Worm (Caenorhabditis elegans): ENCODE results near the gene tomm-70.

tomm-70 gene

DNA sequence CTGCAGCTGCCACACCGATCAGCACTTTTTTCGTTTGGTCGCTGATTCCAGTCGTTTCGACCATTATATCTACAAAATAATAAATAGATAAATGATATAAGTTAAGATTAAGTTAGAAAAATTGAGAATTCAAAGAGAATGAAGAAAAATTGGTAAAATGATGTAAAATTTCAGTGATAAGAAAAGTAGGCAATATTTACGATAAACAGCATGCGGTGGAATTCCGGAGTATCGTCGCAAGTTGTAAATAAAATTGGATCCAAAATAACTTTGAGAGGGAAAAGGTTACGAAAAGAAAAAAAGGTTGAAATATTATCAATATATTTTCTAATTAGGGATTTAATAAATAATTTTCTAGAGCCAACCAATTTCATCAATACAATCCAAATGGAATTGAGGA lies at the start of gene tomm-70:
tomm-70 (minus strand) TSS at position 69 of the 400 bp plus-strand sequence.
- TF ChIP-seq med-1 (GFP tag; optimal IDR thresholded peaks at IDR 0.05; ENCODE audit: insufficient read depth) (no peak), klf-2 (GFP tag; conservative IDR thresholded peaks at IDR 0.05) (no peak), cog-1 (tag; optimal IDR thresholded peaks at IDR 0.05) (no peak), ztf-23 (GFP tag; IDR thresholded peaks at IDR 0.05) (no peak), T22C8.4 (GFP tag; IDR thresholded peaks at IDR 0.05) (no peak), ztf-29 (GFP tag; IDR thresholded peaks at IDR 0.05) (no peak), ref-1 (GFP tag; conservative IDR thresholded peaks at IDR 0.05) (no peak), flt-1 (GFP tag; IDR thresholded peaks at IDR 0.05) (no peak), tab-1 (GFP tag; IDR thresholded peaks at IDR 0.05) (no peak)

DNA sequence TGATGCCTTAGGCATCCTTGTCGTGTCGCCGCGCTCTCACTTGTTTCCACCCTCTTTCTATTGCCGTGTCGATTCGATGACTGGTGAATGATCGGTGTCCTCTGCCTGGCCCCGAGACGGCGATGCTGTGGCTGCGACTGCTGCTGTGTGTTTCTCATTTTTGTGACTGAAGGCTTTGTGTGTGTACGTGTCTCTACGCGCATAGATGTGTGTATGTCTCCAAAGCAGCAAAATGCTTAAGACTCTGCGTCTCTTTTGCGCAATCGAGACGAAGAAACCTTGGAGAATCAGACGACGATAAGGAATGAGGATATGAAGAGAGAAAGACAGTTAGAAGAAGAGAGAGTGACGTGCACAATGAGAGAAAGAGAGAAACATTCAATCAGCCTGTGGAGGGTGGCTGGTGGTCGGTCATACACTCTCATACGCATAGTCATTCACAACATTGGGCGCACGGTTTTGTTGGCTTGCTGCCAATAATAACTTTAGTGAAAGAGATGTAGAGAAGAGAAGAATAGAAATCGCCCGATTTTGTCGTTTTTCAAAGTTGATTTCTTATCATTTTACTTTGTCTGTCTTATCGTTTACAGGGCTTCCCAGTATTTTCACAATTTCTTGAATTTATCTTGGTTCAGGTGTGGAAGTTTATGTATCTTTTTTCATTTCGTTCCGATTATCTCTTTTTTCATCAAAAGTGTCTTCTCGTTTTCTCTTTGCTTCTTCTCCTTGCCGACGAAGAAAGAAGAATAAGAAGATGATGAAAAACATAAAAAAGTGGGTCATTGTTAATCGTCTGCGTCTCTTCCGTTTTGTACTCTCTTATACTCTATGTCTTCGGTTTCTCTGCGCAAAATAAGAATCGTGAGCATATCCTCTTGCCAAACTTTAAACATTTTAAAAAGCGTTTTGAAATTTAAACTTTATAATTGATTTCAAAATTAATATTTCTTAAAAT lies 47.6 kb upstream of the tomm-70 start:
- TF ChIP-seq flt-1 (GFP tag; IDR thresholded peaks at IDR 0.05) (peak; percentile 78), klf-2 (GFP tag; conservative IDR thresholded peaks at IDR 0.05) (no peak), cog-1 (tag; optimal IDR thresholded peaks at IDR 0.05) (peak; percentile 98), ztf-29 (GFP tag; IDR thresholded peaks at IDR 0.05) (peak; percentile 71)

ce11 chrIII:8801352-8801863 lies 46.9 kb upstream of the tomm-70 start:
- TF ChIP-seq ztf-23 (GFP tag; IDR thresholded peaks at IDR 0.05): 0 out of 2 replicates have a peak, but pooled peaks have one; percentile 46
- TF ChIP-seq flt-1 (GFP tag; IDR thresholded peaks at IDR 0.05): no peak

ce11 chrIII:8800796-8801083 lies 46.2 kb upstream of the tomm-70 start:
- TF ChIP-seq ref-1 (GFP tag; conservative IDR thresholded peaks at IDR 0.05): no peak
- TF ChIP-seq klf-2 (GFP tag; conservative IDR thresholded peaks at IDR 0.05): no peak
- TF ChIP-seq cog-1 (tag; optimal IDR thresholded peaks at IDR 0.05): no peak
- TF ChIP-seq med-1 (GFP tag; optimal IDR thresholded peaks at IDR 0.05; ENCODE audit: insufficient read depth): no peak
- no peak for TF ChIP-seq flt-1 (GFP tag; IDR thresholded peaks at IDR 0.05)
- no peak for TF ChIP-seq tab-1 (GFP tag; IDR thresholded peaks at IDR 0.05)
- TF ChIP-seq T22C8.4 (GFP tag; IDR thresholded peaks at IDR 0.05): no peak
- TF ChIP-seq ztf-23 (GFP tag; IDR thresholded peaks at IDR 0.05): no peak
- TF ChIP-seq ztf-29 (GFP tag; IDR thresholded peaks at IDR 0.05): no peak

ce11 chrIII:8799964-8800795 lies 45.6 kb upstream of the tomm-70 start, which contains the start of gene F54F2.6:
F54F2.6 (minus strand) TSS chrIII:8800701.
- TF ChIP-seq med-1 (GFP tag; optimal IDR thresholded peaks at IDR 0.05; ENCODE audit: insufficient read depth) (no peak), flt-1 (GFP tag; IDR thresholded peaks at IDR 0.05) (peak; percentile 65; the same call in 1 of the 2 replicates), tab-1 (GFP tag; IDR thresholded peaks at IDR 0.05) (0 out of 2 replicates have a peak, but pooled peaks have one; percentile 33), ztf-23 (GFP tag; IDR thresholded peaks at IDR 0.05) (no peak; the same call in 1 of the 2 replicates), cog-1 (tag; optimal IDR thresholded peaks at IDR 0.05) (peak; percentile 94)

ce11 chrIII:8797211-8797733 lies 42.7 kb upstream of the tomm-70 start:
- 0 out of 2 replicates have a peak, but pooled peaks have one; percentile 16 for TF ChIP-seq flt-1 (GFP tag; IDR thresholded peaks at IDR 0.05)
- no peak for TF ChIP-seq cog-1 (tag; optimal IDR thresholded peaks at IDR 0.05)

DNA sequence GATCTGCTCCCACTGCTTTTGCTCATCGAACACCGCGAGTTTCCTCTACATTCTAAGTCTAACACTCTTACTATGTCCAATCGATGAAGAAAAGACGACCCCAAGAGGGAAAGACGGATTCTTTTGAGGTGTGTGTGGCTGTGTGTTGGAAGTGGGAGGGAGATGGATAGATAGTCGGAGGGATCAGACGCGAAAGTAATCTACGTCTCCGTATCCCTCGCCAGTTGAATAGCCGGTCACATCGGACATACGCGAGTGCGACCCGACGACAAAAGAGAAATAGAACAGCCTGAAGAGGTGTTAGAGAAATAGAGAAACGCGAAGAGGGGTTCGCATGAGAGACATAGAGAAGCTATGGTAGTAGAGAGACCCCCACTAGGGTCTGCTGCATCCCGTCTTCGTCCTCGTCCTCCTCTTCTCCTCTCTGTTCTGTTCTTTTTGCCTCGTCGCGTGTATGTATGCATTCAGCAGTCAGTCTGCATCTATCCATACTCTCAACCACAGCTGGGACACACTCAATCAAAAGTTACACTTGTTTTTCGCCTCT lies 41.1 kb upstream of the tomm-70 start:
- TF ChIP-seq med-1 (GFP tag; optimal IDR thresholded peaks at IDR 0.05; ENCODE audit: insufficient read depth): no peak
- TF ChIP-seq cog-1 (tag; optimal IDR thresholded peaks at IDR 0.05): peak; percentile 82
- TF ChIP-seq flt-1 (GFP tag; IDR thresholded peaks at IDR 0.05): no peak
- peak; percentile 68 for TF ChIP-seq T22C8.4 (GFP tag; IDR thresholded peaks at IDR 0.05)
- no peak for TF ChIP-seq ref-1 (GFP tag; conservative IDR thresholded peaks at IDR 0.05)
- TF ChIP-seq ztf-23 (GFP tag; IDR thresholded peaks at IDR 0.05): no peak
- no peak; the same call in 1 of the 2 replicates for TF ChIP-seq ztf-29 (GFP tag; IDR thresholded peaks at IDR 0.05)
- no peak for TF ChIP-seq tab-1 (GFP tag; IDR thresholded peaks at IDR 0.05)
- TF ChIP-seq klf-2 (GFP tag; conservative IDR thresholded peaks at IDR 0.05): no peak

ce11 chrIII:8794793-8795192 lies 40.2 kb upstream of the tomm-70 start:
- TF ChIP-seq ztf-29 (GFP tag; IDR thresholded peaks at IDR 0.05) (no peak), cog-1 (tag; optimal IDR thresholded peaks at IDR 0.05) (peak; percentile 23), flt-1 (GFP tag; IDR thresholded peaks at IDR 0.05) (peak; percentile 67; the same call in 1 of the 2 replicates)

- TF ChIP-seq ztf-23 (GFP tag; IDR thresholded peaks at IDR 0.05) (no peak), med-1 (GFP tag; optimal IDR thresholded peaks at IDR 0.05; ENCODE audit: insufficient read depth) (no peak), ztf-29 (GFP tag; IDR thresholded peaks at IDR 0.05) (no peak), klf-2 (GFP tag; conservative IDR thresholded peaks at IDR 0.05) (no peak), tab-1 (GFP tag; IDR thresholded peaks at IDR 0.05) (no peak), T22C8.4 (GFP tag; IDR thresholded peaks at IDR 0.05) (no peak), ref-1 (GFP tag; conservative IDR thresholded peaks at IDR 0.05) (no peak), flt-1 (GFP tag; IDR thresholded peaks at IDR 0.05) (no peak), cog-1 (tag; optimal IDR thresholded peaks at IDR 0.05) (no peak)
Measured at ce11 chrIII:8792251-8792650, 37.7 kb upstream of the tomm-70 start, which contains the start of gene ztf-1. ztf-1 (minus strand) TSS chrIII:8792351.

All from whole organism, midembryonic.